Worm (Caenorhabditis elegans) whole organism, mixed stage, embryonic: ENCODE results near the gene fat-1.

Experiments
- ces-1 ChIP-seq: fragments of 150-350 bp; optimal IDR thresholded peaks from 2 replicates; lab custom pipeline; 2014; ENCODE audit warnings: missing biosample characterization, missing genetic modification reagents, missing genetic modification characterization
- elt-3 ChIP-seq: fragments of 150-350 bp; optimal IDR thresholded peaks from 2 replicates; lab custom pipeline; 2014; ENCODE audit warnings: missing biosample characterization, missing genetic modification characterization
- mab-5 ChIP-seq: fragments of 150-350 bp; optimal IDR thresholded peaks from 2 replicates; lab custom pipeline; 2014; ENCODE audit warnings: missing biosample characterization, missing genetic modification characterization
- sptf-1 ChIP-seq: sonication (generic microtip); optimal IDR thresholded peaks from 2 replicates; lab custom pipeline; 2017; ENCODE audit warnings: mild to moderate bottlenecking, missing genetic modification characterization, moderate library complexity, missing compliant biosample characterization
- unc-39 ChIP-seq: fragments of 150-350 bp; optimal IDR thresholded peaks from 2 replicates; lab custom pipeline; 2014; ENCODE audit warnings: missing biosample characterization, missing genetic modification characterization
- ztf-11 ChIP-seq: fragments of 150-350 bp; optimal IDR thresholded peaks from 2 replicates; lab custom pipeline; 2014; ENCODE audit warnings: missing biosample characterization, missing genetic modification characterization

ce11 chrIV:13328059-13328458 is 12.6 kb downstream of the fat-1 start, which contains the start of gene far-6:
- no peak for TF ChIP-seq ztf-11 (tag; lab: Kevin White, UChicago)
- TF ChIP-seq unc-39 (tag; lab: Kevin White, UChicago): no peak
- no peak for TF ChIP-seq ces-1
- TF ChIP-seq mab-5: no peak
- TF ChIP-seq elt-3 (tag; lab: Kevin White, UChicago): no peak
- no peak for TF ChIP-seq sptf-1 (tag; lab: Kevin White, UChicago)
